Fruit fly (Drosophila melanogaster): Measurements from ENCODE around the gene Naglu.

dm6 chr2L:8403286-8404270, 8.1 kb downstream of the Naglu start, which contains the start of gene emb:
- TF ChIP-seq dsf (GFP tag; optimal IDR thresholded peaks at IDR 0.05; ENCODE audit: borderline replicate concordance) (peak; percentile 6), jim (GFP tag; optimal IDR thresholded peaks at IDR 0.05) (peak; percentile 46), OdsH (GFP tag; optimal IDR thresholded peaks at IDR 0.05) (peak; percentile 40), dl (GFP tag; optimal IDR thresholded peaks at IDR 0.05; ENCODE audit: insufficient read depth in 1 of 2, partially characterized antibody in 2 of 2) (no peak), Jra (GFP tag; optimal IDR thresholded peaks at IDR 0.05) (peak; percentile 40), GATAd (GFP tag; optimal IDR thresholded peaks at IDR 0.05) (no peak), Dif (GFP tag; optimal IDR thresholded peaks at IDR 0.05; ENCODE audit: partially characterized antibody) (no peak), Hr78 (GFP tag; optimal IDR thresholded peaks at IDR 0.05) (no peak), HLH106 (tag; optimal IDR thresholded peaks at IDR 0.05) (peak; percentile 11), Myc (optimal IDR thresholded peaks at IDR 0.05) (no peak), psq (GFP tag; optimal IDR thresholded peaks at IDR 0.05) (peak; percentile 45), usp (GFP tag; optimal IDR thresholded peaks at IDR 0.05) (no peak), pan (optimal IDR thresholded peaks at IDR 0.05) (no peak), fru (GFP tag; optimal IDR thresholded peaks at IDR 0.05) (peak; percentile 69)
